Fruit fly (Drosophila melanogaster) whole organism, embryonic: Measurements from ENCODE around the gene CG11294.

Experiments used
- Ada2b ChIP-seq: fragments of 200-800 bp; sonication (Bioruptor generic); IDR thresholded peaks from 2 replicates; pipeline ENCODE4 v1.3.6; 2022; ENCODE audit warnings: missing biosample characterization, missing genetic modification characterization
- Adf1 ChIP-seq: fragments of 200-800 bp; sonication (Bioruptor generic); IDR thresholded peaks from 2 replicates; pipeline ENCODE4 v1.3.6; 2022; ENCODE audit warnings: missing biosample characterization, missing genetic modification characterization
- CG1024 ChIP-seq: fragments of 200-800 bp; sonication (Bioruptor generic); IDR thresholded peaks from 2 replicates; pipeline ENCODE4 v1.3.6; 2022; ENCODE audit warnings: missing biosample characterization, missing genetic modification characterization
- CG10274 ChIP-seq: fragments of 200-800 bp; sonication (Bioruptor generic); optimal IDR thresholded peaks from 3 replicates; lab custom pipeline; 2017; ENCODE audit warnings: missing biosample characterization, mild to moderate bottlenecking, missing genetic modification characterization
- CG10321 ChIP-seq: fragments of 200-800 bp; sonication (Bioruptor generic); IDR thresholded peaks from 2 replicates; pipeline ENCODE4 v1.3.6; 2022; ENCODE audit warnings: missing biosample characterization, missing genetic modification characterization
- CG10654 ChIP-seq: fragments of 200-800 bp; sonication (Bioruptor generic); optimal IDR thresholded peaks from 2 replicates; lab custom pipeline; 2016; ENCODE audit warnings: missing biosample characterization, missing genetic modification characterization
- CG12744 ChIP-seq: fragments of 200-800 bp; sonication (Bioruptor generic); optimal IDR thresholded peaks from 2 replicates; lab custom pipeline; 2016; ENCODE audit warnings: missing biosample characterization, missing genetic modification characterization
- CG13296 ChIP-seq: fragments of 200-800 bp; sonication (Bioruptor generic); optimal IDR thresholded peaks from 3 replicates; lab custom pipeline; 2018; ENCODE audit warnings: missing biosample characterization, mild to moderate bottlenecking, missing genetic modification characterization
- CG15011 ChIP-seq: fragments of 200-800 bp; sonication (Bioruptor generic); optimal IDR thresholded peaks from 3 replicates; lab custom pipeline; 2018; ENCODE audit warnings: missing biosample characterization, mild to moderate bottlenecking, missing genetic modification characterization
- CG17186 ChIP-seq: fragments of 200-800 bp; sonication (Bioruptor generic); optimal IDR thresholded peaks from 3 replicates; lab custom pipeline; 2017; ENCODE audit warnings: missing biosample characterization, missing genetic modification reagents, missing genetic modification characterization
- CG18011 ChIP-seq: fragments of 200-800 bp; sonication (Bioruptor generic); optimal IDR thresholded peaks from 2 replicates; lab custom pipeline; 2017; ENCODE audit warnings: missing biosample characterization, missing genetic modification characterization, mild to moderate bottlenecking, moderate library complexity, missing genotype
- CG2202 ChIP-seq: fragments of 200-800 bp; sonication (Bioruptor generic); optimal IDR thresholded peaks from 2 replicates; lab custom pipeline; 2018; ENCODE audit warnings: missing biosample characterization, mild to moderate bottlenecking, missing genetic modification characterization
- CG2678 ChIP-seq: fragments of 200-800 bp; sonication (Bioruptor generic); optimal IDR thresholded peaks from 3 replicates; lab custom pipeline; 2019; ENCODE audit warnings: missing biosample characterization, mild to moderate bottlenecking, missing genetic modification characterization, moderate library complexity
- CG33557 ChIP-seq: fragments of 200-800 bp; sonication (Bioruptor generic); optimal IDR thresholded peaks from 2 replicates; lab custom pipeline; 2019; ENCODE audit warnings: missing biosample characterization, mild to moderate bottlenecking, missing genetic modification characterization, moderate library complexity
- CG34422 ChIP-seq: fragments of 200-800 bp; sonication (Bioruptor generic); IDR thresholded peaks from 3 replicates; pipeline ENCODE4 v1.3.6; 2022; ENCODE audit warnings: missing biosample characterization, missing genetic modification characterization
- CG6272 ChIP-seq: fragments of 200-800 bp; sonication (Bioruptor generic); IDR thresholded peaks from 2 replicates; pipeline ENCODE4 v1.3.6; 2022; ENCODE audit warnings: missing biosample characterization, missing genetic modification characterization
- CG6791 ChIP-seq: fragments of 200-800 bp; sonication (Bioruptor generic); IDR thresholded peaks from 3 replicates; pipeline ENCODE4 v1.3.6; 2022; ENCODE audit warnings: missing biosample characterization, missing genetic modification characterization; ENCODE audit not compliant: partially characterized antibody
- CG7987 ChIP-seq: fragments of 200-800 bp; sonication (Bioruptor generic); optimal IDR thresholded peaks from 2 replicates; lab custom pipeline; 2018; ENCODE audit warnings: missing biosample characterization, mild to moderate bottlenecking, missing genetic modification characterization, moderate library complexity
- Dfd ChIP-seq, 2 experiments: fragments of >200 bp; optimal IDR thresholded peaks; 2 replicates each; lab custom pipeline; 2017; ENCODE audit warnings: missing biosample characterization in 2 of 2, missing genetic modification characterization in 2 of 2
- Doc2 ChIP-seq: fragments of 200-800 bp; sonication (Bioruptor generic); IDR thresholded peaks from 2 replicates; pipeline ENCODE4 v1.3.6; 2022; ENCODE audit warnings: missing biosample characterization, missing genetic modification characterization
- E2f1 ChIP-seq: fragments of 200-800 bp; sonication (Bioruptor generic); IDR thresholded peaks from 2 replicates; pipeline ENCODE4 v1.3.6; 2022; ENCODE audit warnings: missing biosample characterization, missing genetic modification characterization
- Fer3 ChIP-seq: fragments of 200-800 bp; sonication (Bioruptor generic); optimal IDR thresholded peaks from 2 replicates; lab custom pipeline; 2018; ENCODE audit warnings: missing biosample characterization, mild to moderate bottlenecking, missing genetic modification characterization, moderate library complexity
- HHEX ChIP-seq: fragments of 200-800 bp; sonication (Bioruptor generic); optimal IDR thresholded peaks from 3 replicates; lab custom pipeline; 2017; ENCODE audit warnings: missing biosample characterization, mild to moderate bottlenecking, missing genetic modification characterization, missing genetic modification reagents
- Hmr ChIP-seq: fragments of 200-800 bp; sonication (Bioruptor generic); optimal IDR thresholded peaks from 3 replicates; lab custom pipeline; 2017; ENCODE audit warnings: mild to moderate bottlenecking, missing biosample characterization, missing genetic modification reagents, missing genetic modification characterization
- Kr ChIP-seq: fragments of 200-800 bp; sonication (Bioruptor generic); optimal IDR thresholded peaks from 2 replicates; lab custom pipeline; 2017; ENCODE audit warnings: missing biosample characterization, mild to moderate bottlenecking, missing genetic modification characterization
- Neu2 ChIP-seq: fragments of 200-800 bp; sonication (Bioruptor generic); optimal IDR thresholded peaks from 3 replicates; lab custom pipeline; 2016; ENCODE audit warnings: missing biosample characterization, missing genetic modification characterization, borderline replicate concordance
- Rfx ChIP-seq: fragments of 200-800 bp; sonication (Bioruptor generic); IDR thresholded peaks from 2 replicates; pipeline ENCODE4 v1.3.6; 2022; ENCODE audit warnings: missing biosample characterization, missing genetic modification characterization
- Sox102F ChIP-seq: fragments of 200-800 bp; sonication (Bioruptor generic); optimal IDR thresholded peaks from 2 replicates; lab custom pipeline; 2018; ENCODE audit warnings: missing biosample characterization, mild to moderate bottlenecking, missing genetic modification characterization, moderate library complexity
- Spps ChIP-seq: fragments of 200-800 bp; sonication (Bioruptor generic); optimal IDR thresholded peaks from 2 replicates; lab custom pipeline; 2018; ENCODE audit warnings: missing biosample characterization, mild to moderate bottlenecking, missing genetic modification characterization
- Trl ChIP-seq, 3 experiments: fragments of >200 bp in 2 of 3; fragments of 200-800 bp in 1 of 3; sonication (Bioruptor generic) in 1 of 3; optimal IDR thresholded peaks; 2 replicates in 1 of 3; 3 replicates in 2 of 3; lab custom pipeline; 2016 to 2017; ENCODE audit warnings: missing biosample characterization in 1 of 3, missing genetic modification characterization in 1 of 3
- ac ChIP-seq: fragments of 200-800 bp; sonication (Bioruptor generic); optimal IDR thresholded peaks from 3 replicates; lab custom pipeline; 2017; ENCODE audit warnings: missing biosample characterization, mild to moderate bottlenecking, missing genetic modification characterization
- ase ChIP-seq: fragments of 200-800 bp; sonication (Bioruptor generic); IDR thresholded peaks from 3 replicates; pipeline ENCODE4 v1.3.6; 2022; ENCODE audit warnings: missing biosample characterization, missing genetic modification characterization
- cg ChIP-seq: fragments of 200-800 bp; sonication (Bioruptor generic); optimal IDR thresholded peaks from 3 replicates; lab custom pipeline; 2019; ENCODE audit warnings: missing biosample characterization, mild to moderate bottlenecking, missing genetic modification characterization, moderate library complexity
- danr ChIP-seq: fragments of 200-800 bp; sonication (Bioruptor generic); IDR thresholded peaks from 2 replicates; pipeline ENCODE4 v1.3.6; 2022; ENCODE audit warnings: missing biosample characterization, missing genetic modification characterization
- dpn ChIP-seq, 2 experiments: fragments of 200-800 bp; sonication (Bioruptor generic); optimal IDR thresholded peaks; 3 replicates each; lab custom pipeline; 2016; ENCODE audit warnings: missing biosample characterization in 2 of 2, missing genetic modification characterization in 2 of 2
- emc ChIP-seq: fragments of 200-800 bp; sonication (Bioruptor generic); optimal IDR thresholded peaks from 2 replicates; lab custom pipeline; 2016; ENCODE audit warnings: missing biosample characterization, missing genetic modification characterization
- gem ChIP-seq: fragments of 200-800 bp; sonication (Bioruptor generic); optimal IDR thresholded peaks from 2 replicates; lab custom pipeline; 2019; ENCODE audit warnings: missing biosample characterization, mild to moderate bottlenecking, missing genetic modification characterization, moderate library complexity
- grn ChIP-seq: fragments of 200-800 bp; sonication (Bioruptor generic); optimal IDR thresholded peaks from 3 replicates; lab custom pipeline; 2017; ENCODE audit warnings: missing biosample characterization, missing genetic modification characterization
- hb ChIP-seq: fragments of 200-800 bp; sonication (Bioruptor generic); IDR thresholded peaks from 3 replicates; pipeline ENCODE4 v1.3.6; 2022; ENCODE audit warnings: missing biosample characterization, missing genetic modification characterization; ENCODE audit not compliant: partially characterized antibody
- her ChIP-seq: fragments of 200-800 bp; sonication (Bioruptor generic); optimal IDR thresholded peaks from 2 replicates; lab custom pipeline; 2016; ENCODE audit warnings: missing biosample characterization, missing genetic modification characterization
- jing ChIP-seq: fragments of 200-800 bp; sonication (Bioruptor generic); optimal IDR thresholded peaks from 2 replicates; lab custom pipeline; 2018; ENCODE audit warnings: missing biosample characterization, mild to moderate bottlenecking, missing genetic modification characterization
- lola ChIP-seq, 3 experiments: fragments of >200 bp in 2 of 3; fragments of 200-800 bp in 1 of 3; sonication (Bioruptor generic) in 1 of 3; optimal IDR thresholded peaks; 2 replicates each; lab custom pipeline; 2017 to 2019; ENCODE audit warnings: missing biosample characterization in 3 of 3, missing genetic modification characterization in 3 of 3, mild to moderate bottlenecking in 1 of 3, moderate library complexity in 1 of 3
- nom ChIP-seq: fragments of 200-800 bp; sonication (Bioruptor generic); optimal IDR thresholded peaks from 2 replicates; lab custom pipeline; 2017; ENCODE audit warnings: missing biosample characterization, missing genetic modification characterization, mild to moderate bottlenecking, moderate library complexity, missing genetic modification reagents
- odd ChIP-seq: fragments of 200-800 bp; sonication (Bioruptor generic); optimal IDR thresholded peaks from 2 replicates; lab custom pipeline; 2017; ENCODE audit warnings: missing biosample characterization, mild to moderate bottlenecking, missing genetic modification characterization
- pzg ChIP-seq: fragments of 200-800 bp; sonication (Bioruptor generic); optimal IDR thresholded peaks from 3 replicates; lab custom pipeline; 2018; ENCODE audit warnings: missing biosample characterization, mild to moderate bottlenecking, missing genetic modification characterization, moderate library complexity
- repo ChIP-seq: fragments of 200-800 bp; sonication (Bioruptor generic); optimal IDR thresholded peaks from 2 replicates; lab custom pipeline; 2016; ENCODE audit warnings: missing biosample characterization, missing genetic modification characterization
- vfl ChIP-seq: fragments of 200-800 bp; sonication (Bioruptor generic); optimal IDR thresholded peaks from 2 replicates; lab custom pipeline; 2016; ENCODE audit warnings: missing biosample characterization, missing genetic modification characterization

The CG11294 gene

dm6 chrX:8656550-8657431, 36.6 kb downstream of the CG11294 start (continued):
- TF ChIP-seq cg (GFP tag; lab: Kevin White, UChicago): peak; percentile 21
- peak; percentile 41 for TF ChIP-seq odd (GFP tag; lab: Kevin White, UChicago)
- TF ChIP-seq jing (GFP tag; lab: Kevin White, UChicago): peak; percentile 62
- TF ChIP-seq emc (GFP tag; lab: Kevin White, UChicago): no peak
- peak; percentile 67 for TF ChIP-seq CG10654 (GFP tag; lab: Kevin White, UChicago)
- TF ChIP-seq danr (GFP tag; lab: Robert Waterston, UW): no peak
- peak; percentile 92 for TF ChIP-seq CG33557 (GFP tag; lab: Kevin White, UChicago)
- TF ChIP-seq Trl (optimal IDR thresholded peaks at IDR 0.05; lab: Kevin White, UChicago): peak; percentile 29 to 69
- TF ChIP-seq Trl (GFP tag; optimal IDR thresholded peaks at IDR 0.05; lab: Kevin White, UChicago): peak; percentile 78
- TF ChIP-seq CG2678 (tag; lab: Kevin White, UChicago): peak; percentile 74
- TF ChIP-seq CG6791 (GFP tag; lab: Robert Waterston, UW): no peak
- TF ChIP-seq vfl: no peak
- peak; percentile 38 for TF ChIP-seq Fer3 (tag; lab: Kevin White, UChicago)
- TF ChIP-seq HHEX: peak; percentile 44
- peak; percentile 45; the same call in 1 of the 2 replicates for TF ChIP-seq E2f1 (GFP tag; lab: Robert Waterston, UW)
- TF ChIP-seq Kr: peak; percentile 39
- no peak for TF ChIP-seq Doc2 (GFP tag; lab: Robert Waterston, UW)
- TF ChIP-seq pzg (GFP tag; lab: Kevin White, UChicago): no peak
- TF ChIP-seq Sox102F (GFP tag; lab: Kevin White, UChicago): peak; percentile 67
- TF ChIP-seq Ada2b: peak; percentile 69
- TF ChIP-seq CG34422 (GFP tag; lab: Robert Waterston, UW): peak; percentile 46; the same call in 1 of the 3 replicates
- TF ChIP-seq CG17186 (GFP tag; lab: Kevin White, UChicago): peak; percentile 24
- peak; percentile 57 for TF ChIP-seq repo (GFP tag; lab: Kevin White, UChicago)
- no peak for TF ChIP-seq Adf1 (GFP tag; lab: Robert Waterston, UW)
- no peak for TF ChIP-seq Dfd (GFP tag; optimal IDR thresholded peaks at IDR 0.05; lab: Kevin White, UChicago)
- TF ChIP-seq CG1024 (GFP tag; lab: Robert Waterston, UW): peak; percentile 37
- peak; percentile 87 for TF ChIP-seq gem (tag; lab: Kevin White, UChicago)
- TF ChIP-seq ac (GFP tag; lab: Kevin White, UChicago): peak; percentile 71
- peak; percentile 82 for TF ChIP-seq Spps (tag; lab: Kevin White, UChicago)
- TF ChIP-seq grn (GFP tag; lab: Kevin White, UChicago): no peak
- peak; percentile 35 for TF ChIP-seq nom
- peak; percentile 34 for TF ChIP-seq Neu2 (GFP tag; lab: Kevin White, UChicago)
- peak; percentile 26; the same call in 1 of the 3 replicates for TF ChIP-seq ase (GFP tag; lab: Robert Waterston, UW)
- peak; percentile 22 for TF ChIP-seq CG15011 (GFP tag; lab: Kevin White, UChicago)
- peak; percentile 65 to 67 for TF ChIP-seq dpn (GFP tag; optimal IDR thresholded peaks at IDR 0.05; lab: Kevin White, UChicago)
- TF ChIP-seq CG12744 (GFP tag; lab: Kevin White, UChicago): peak; percentile 2
- no peak for TF ChIP-seq CG18011 (GFP tag; lab: Kevin White, UChicago)
- peak; percentile 15 for TF ChIP-seq CG13296 (GFP tag; lab: Kevin White, UChicago)
- peak; percentile 62 for TF ChIP-seq her (GFP tag; lab: Kevin White, UChicago)
- TF ChIP-seq hb (GFP tag; lab: Robert Waterston, UW): no peak
- TF ChIP-seq lola (GFP tag; optimal IDR thresholded peaks at IDR 0.05; lab: Kevin White, UChicago): peak in 1 of 3 experiments; percentile 91
- TF ChIP-seq Hmr (GFP tag; lab: Kevin White, UChicago): peak; percentile 6
- peak; percentile 12 for TF ChIP-seq CG10274 (GFP tag; lab: Kevin White, UChicago)
- 0 out of 2 replicates have a peak, but pooled peaks have one; percentile 26 for TF ChIP-seq CG6272 (GFP tag; lab: Robert Waterston, UW)
- peak; percentile 82 for TF ChIP-seq CG10321 (GFP tag; lab: Robert Waterston, UW)
- peak; percentile 80 for TF ChIP-seq CG2202 (tag; lab: Kevin White, UChicago)
- TF ChIP-seq CG7987: no peak
- peak; percentile 62 for TF ChIP-seq Rfx (GFP tag; lab: Robert Waterston, UW)
